Worm (Caenorhabditis elegans) whole organism, early embryonic: Measurements from ENCODE around the gene gmpr-1.

Experiments used
- B0310.2 ChIP-seq: sonication (generic microtip); optimal IDR thresholded peaks from 2 replicates; lab custom pipeline; 2016; ENCODE audit warnings: mild to moderate bottlenecking, missing genetic modification characterization, missing compliant biosample characterization
- F13C5.2 ChIP-seq: sonication (generic microtip); optimal IDR thresholded peaks from 2 replicates; lab custom pipeline; 2017; ENCODE audit warnings: mild to moderate bottlenecking, missing genetic modification characterization, inconsistent platforms, missing compliant biosample characterization
- aly-1 ChIP-seq: sonication (generic microtip); optimal IDR thresholded peaks from 2 replicates; lab custom pipeline; 2016; ENCODE audit warnings: missing genetic modification characterization, missing compliant biosample characterization
- ama-1 ChIP-seq: fragments of 150-350 bp; optimal IDR thresholded peaks from 2 replicates; lab custom pipeline; 2014
- ceh-36 ChIP-seq: sonication (generic microtip); optimal IDR thresholded peaks from 2 replicates; lab custom pipeline; 2016; ENCODE audit warnings: missing genetic modification characterization, inconsistent platforms, missing compliant biosample characterization
- flt-1 ChIP-seq: fragments of 200-800 bp; sonication (Bioruptor generic); IDR thresholded peaks from 2 replicates; pipeline ENCODE4 v1.3.6; 2022; ENCODE audit warnings: missing genetic modification characterization, missing compliant biosample characterization
- hmg-4 ChIP-seq: fragments of 200-800 bp; sonication (Bioruptor generic); optimal IDR thresholded peaks from 2 replicates; lab custom pipeline; 2018; ENCODE audit warnings: mild to moderate bottlenecking, missing genetic modification characterization, missing compliant biosample characterization
- hnd-1 ChIP-seq: sonication (generic microtip); optimal IDR thresholded peaks from 2 replicates; lab custom pipeline; 2016; ENCODE audit warnings: missing genetic modification characterization, missing compliant biosample characterization
- pes-1 ChIP-seq: fragments of 200-800 bp; sonication (Bioruptor generic); IDR thresholded peaks from 2 replicates; pipeline ENCODE4 v1.3.6; 2022; ENCODE audit warnings: missing genetic modification reagents, missing genetic modification characterization, missing compliant biosample characterization
- scrt-1 ChIP-seq: fragments of 200-800 bp; sonication (Bioruptor generic); IDR thresholded peaks from 2 replicates; pipeline ENCODE4 v1.3.6; 2022; ENCODE audit warnings: missing genetic modification characterization, missing compliant biosample characterization
- sea-1 ChIP-seq: fragments of 200-800 bp; sonication (Bioruptor generic); conservative IDR thresholded peaks from 2 replicates; pipeline ENCODE4 v1.3.6; 2022; ENCODE audit warnings: missing genetic modification characterization, missing compliant biosample characterization
- tbx-11 ChIP-seq: fragments of 200-800 bp; sonication (Bioruptor generic); IDR thresholded peaks from 2 replicates; pipeline ENCODE4 v1.3.6; 2022; ENCODE audit warnings: missing genetic modification characterization, missing compliant biosample characterization

DNA sequence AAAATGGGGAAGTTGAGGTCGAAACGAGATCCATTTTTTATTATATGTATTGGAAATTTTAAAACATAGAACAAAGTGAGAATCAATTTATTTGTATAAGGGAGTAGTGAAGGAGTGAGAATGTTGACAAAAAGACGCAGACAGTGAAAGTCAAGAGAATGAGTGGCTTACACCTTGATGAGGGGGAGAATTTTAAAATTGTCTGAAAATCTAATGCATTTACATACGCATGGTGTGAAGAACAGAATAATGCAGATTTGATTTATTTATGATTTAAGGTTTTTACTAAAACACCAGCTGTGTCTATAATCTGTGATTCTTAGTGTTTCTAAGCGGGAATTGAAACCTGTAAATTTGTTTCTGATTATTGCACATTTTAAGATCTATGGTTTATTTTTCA, 45.8 kb downstream of the gmpr-1 start, which contains the start of gene nhr-125:
- TF ChIP-seq ama-1 (lab: Kevin White, UChicago) (no peak), flt-1 (GFP tag; lab: Robert Waterston, UW) (no peak), F13C5.2 (tag; lab: Kevin White, UChicago) (no peak), sea-1 (GFP tag; lab: Robert Waterston, UW) (no peak), B0310.2 (tag; lab: Kevin White, UChicago) (no peak), pes-1 (GFP tag; lab: Robert Waterston, UW) (no peak), hmg-4 (no peak), ceh-36 (tag; lab: Kevin White, UChicago) (no peak), scrt-1 (no peak), tbx-11 (no peak), hnd-1 (tag; lab: Kevin White, UChicago) (no peak), aly-1 (tag; lab: Kevin White, UChicago) (no peak)
